Worm (Caenorhabditis elegans): ENCODE data around the gene otpl-6.
"Not testable (repeated sequence)": the region's sequence is repeated elsewhere in the genome, so short reads cannot be mapped to it uniquely, and the experiment has no call there.

- TF ChIP-seq ceh-31, tbx-2, pha-4 (tag; optimal IDR thresholded peaks at IDR 0.05): not testable (repeated sequence)
Measured at ce11 chrV:8574762-8575161, 48.9 kb downstream of the otpl-6 start, which contains the start of gene F25G6.1.

Measured in whole organism, late embryonic.